Fruit fly (Drosophila melanogaster): Measurements from ENCODE around the gene PolE1.
A peak's percentile ranks its signal among the peaks of the same experiment; 100 is the strongest.

Gene PolE1

DNA sequence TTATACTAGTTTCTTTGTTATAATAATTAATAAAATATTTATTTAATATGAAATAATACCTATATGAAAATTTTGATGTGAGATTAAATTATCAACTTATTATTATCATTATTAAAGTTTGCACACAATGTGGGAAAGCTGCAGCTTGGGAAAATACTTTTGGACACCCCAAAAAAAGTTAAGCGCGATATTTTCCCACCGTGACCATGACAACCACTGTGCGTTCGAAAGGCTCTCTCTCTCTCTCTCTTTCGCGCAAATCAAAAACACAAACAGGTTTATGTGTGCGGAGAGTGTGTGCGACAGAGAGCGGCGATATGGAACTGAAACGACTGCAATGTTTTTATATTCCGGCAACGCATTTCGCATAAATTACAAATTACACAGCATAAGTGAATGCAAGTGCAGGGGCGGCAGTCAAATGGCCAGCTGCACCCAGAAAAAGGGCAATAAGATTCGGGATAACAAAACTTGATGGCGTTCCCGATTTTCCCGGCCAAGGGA lies 983 bp upstream of the PolE1 start (continued):
- no peak for TF ChIP-seq CG8319 (GFP tag; optimal IDR thresholded peaks at IDR 0.05)
- TF ChIP-seq CG6792 (GFP tag; optimal IDR thresholded peaks at IDR 0.05) = peak; percentile 61
- peak; percentile 63; the same call in 1 of the 3 replicates for TF ChIP-seq CG6163 (GFP tag; IDR thresholded peaks at IDR 0.05)
- peak; percentile 70 for TF ChIP-seq eg (GFP tag; IDR thresholded peaks at IDR 0.05)
- TF ChIP-seq CG1621 (tag; optimal IDR thresholded peaks at IDR 0.05) = no peak
- TF ChIP-seq pdm3 (GFP tag; optimal IDR thresholded peaks at IDR 0.05) = peak; percentile 17
- TF ChIP-seq fd85E (GFP tag; optimal IDR thresholded peaks at IDR 0.05) = no peak
- TF ChIP-seq CG3919 (GFP tag; optimal IDR thresholded peaks at IDR 0.05) = peak; percentile 71
- peak; percentile 74 for TF ChIP-seq CG6276 (GFP tag; optimal IDR thresholded peaks at IDR 0.05)

DNA sequence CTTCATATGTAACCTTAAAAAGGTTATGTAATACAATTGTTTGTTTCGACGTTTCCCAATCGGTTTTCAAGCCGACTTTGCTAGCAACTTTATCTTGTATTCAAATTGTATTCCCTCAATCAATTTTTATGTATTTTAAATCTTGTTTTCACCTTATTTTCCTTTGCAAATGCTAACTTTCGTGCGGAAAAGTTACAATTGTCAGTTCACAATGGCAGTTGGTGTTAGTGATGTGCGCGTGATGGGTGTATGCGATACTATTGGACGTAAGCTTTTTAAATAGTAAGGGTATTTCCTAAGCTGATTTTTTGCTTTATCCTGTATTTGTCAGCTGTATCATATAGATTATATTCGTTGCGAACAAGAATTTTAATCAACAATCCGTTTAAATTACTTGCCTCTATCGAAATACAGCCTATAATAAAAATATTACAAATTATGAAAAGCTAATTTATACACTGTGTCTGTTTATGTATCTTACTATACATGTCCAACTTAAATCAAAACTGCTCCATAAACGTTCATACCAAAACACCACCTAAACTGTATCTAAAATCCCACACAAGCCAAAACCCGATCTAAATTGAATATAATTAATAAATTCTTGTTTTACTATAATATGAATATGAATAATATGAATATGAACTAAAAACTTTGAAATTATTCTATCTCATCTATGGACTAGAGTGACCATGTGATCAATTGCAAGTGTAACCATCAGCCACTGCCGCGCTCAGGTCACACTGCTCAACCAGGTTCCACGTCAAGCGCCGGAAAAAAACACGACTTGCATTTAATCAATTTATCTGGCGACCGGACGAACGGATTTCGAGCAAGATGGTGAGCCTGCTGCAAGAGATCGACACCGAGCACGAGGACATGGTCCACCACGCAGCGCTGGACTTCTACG lies 8.2 kb downstream of the PolE1 start, which contains the start of the genes ATPsynCF6 and Sec13:
TSS of gene ATPsynCF6 (minus strand) at position 236 of the 910 bp plus-strand sequence.
TSS of gene Sec13 (plus strand) at position 450 of the 910 bp plus-strand sequence.
- TF ChIP-seq acj6 (GFP tag; optimal IDR thresholded peaks at IDR 0.05) (peak; percentile 36), CG11294 (GFP tag; IDR thresholded peaks at IDR 0.05) (peak; percentile 24; the same call in 1 of the 2 replicates), CG32006 (GFP tag; optimal IDR thresholded peaks at IDR 0.05) (peak; percentile 55), lz (GFP tag; optimal IDR thresholded peaks at IDR 0.05) (peak; percentile 63), achi (GFP tag; optimal IDR thresholded peaks at IDR 0.05) (peak; percentile 57), fd85E (GFP tag; optimal IDR thresholded peaks at IDR 0.05) (no peak), CG1621 (tag; optimal IDR thresholded peaks at IDR 0.05) (no peak), CG9139 (GFP tag; optimal IDR thresholded peaks at IDR 0.05) (no peak), CG31627 (GFP tag; optimal IDR thresholded peaks at IDR 0.05) (peak; percentile 49), cyc (GFP tag; optimal IDR thresholded peaks at IDR 0.05) (peak; percentile 45), net (GFP tag; optimal IDR thresholded peaks at IDR 0.05) (peak; percentile 14), CG8319 (GFP tag; optimal IDR thresholded peaks at IDR 0.05) (no peak), eg (GFP tag; IDR thresholded peaks at IDR 0.05) (peak; percentile 65; the same call in 2 of the 3 replicates), Sox15 (GFP tag; optimal IDR thresholded peaks at IDR 0.05) (peak; percentile 7), Sox14 (GFP tag; optimal IDR thresholded peaks at IDR 0.05) (peak; percentile 33), Lpt (GFP tag; optimal IDR thresholded peaks at IDR 0.05) (peak; percentile 47), CG3032 (tag; optimal IDR thresholded peaks at IDR 0.05) (peak; percentile 61), Eip78C (GFP tag) (peak; percentile 79), CG6276 (GFP tag; optimal IDR thresholded peaks at IDR 0.05) (no peak), fd59A (GFP tag; optimal IDR thresholded peaks at IDR 0.05) (no peak), CG6792 (GFP tag; optimal IDR thresholded peaks at IDR 0.05) (peak; percentile 39), fkh (GFP tag; optimal IDR thresholded peaks at IDR 0.05) (peak; percentile 4), CG6808 (GFP tag; optimal IDR thresholded peaks at IDR 0.05) (peak; percentile 36), dac (GFP tag; optimal IDR thresholded peaks at IDR 0.05) (no peak), Ets96B (tag; optimal IDR thresholded peaks at IDR 0.05) (peak; percentile 3), Hr38 (GFP tag; optimal IDR thresholded peaks at IDR 0.05) (no peak), ss (GFP tag; optimal IDR thresholded peaks at IDR 0.05) (peak in 1 of 2 experiments; percentile 20), Gug (GFP tag; IDR thresholded peaks at IDR 0.05) (peak; percentile 43; the same call in 1 of the 2 replicates), CG11762 (GFP tag; optimal IDR thresholded peaks at IDR 0.05; ENCODE audit: insufficient read depth) (peak; percentile 45), esn (GFP tag; optimal IDR thresholded peaks at IDR 0.05) (peak; percentile 52), Hr4 (GFP tag; optimal IDR thresholded peaks at IDR 0.05) (peak; percentile 58), CG16779 (tag; optimal IDR thresholded peaks at IDR 0.05) (no peak), CG8632 (GFP tag; optimal IDR thresholded peaks at IDR 0.05) (no peak), CG10669 (GFP tag; optimal IDR thresholded peaks at IDR 0.05) (peak; percentile 35), Eip93F (GFP tag; optimal IDR thresholded peaks at IDR 0.05) (no peak), CG4318 (GFP tag; optimal IDR thresholded peaks at IDR 0.05) (no peak), Blimp-1 (GFP tag; optimal IDR thresholded peaks at IDR 0.05) (no peak), CG7368 (GFP tag; optimal IDR thresholded peaks at IDR 0.05) (peak; percentile 20), salr (GFP tag; optimal IDR thresholded peaks at IDR 0.05) (peak in 1 of 2 experiments; percentile 38), CG11902 (GFP tag; optimal IDR thresholded peaks at IDR 0.05) (peak; percentile 29), CG10631 (GFP tag; optimal IDR thresholded peaks at IDR 0.05) (peak; percentile 66), vri (GFP tag; optimal IDR thresholded peaks at IDR 0.05) (peak; percentile 51), Hr39 (GFP tag; optimal IDR thresholded peaks at IDR 0.05) (peak; percentile 43)

Data from whole organism, prepupa.